Fruit fly (Drosophila melanogaster) whole organism, embryonic: ENCODE measurements around the gene CG5255.

ENCODE experiments used
- B-H2 ChIP-seq: fragments of 200-800 bp; sonication (Bioruptor generic); optimal IDR thresholded peaks from 2 replicates; lab custom pipeline; 2018; ENCODE audit warnings: missing biosample characterization, mild to moderate bottlenecking, missing genetic modification characterization
- CG10321 ChIP-seq: fragments of 200-800 bp; sonication (Bioruptor generic); IDR thresholded peaks from 2 replicates; pipeline ENCODE4 v1.3.6; 2022; ENCODE audit warnings: missing biosample characterization, missing genetic modification characterization
- CG10565 ChIP-seq: fragments of 200-800 bp; sonication (Bioruptor generic); optimal IDR thresholded peaks from 3 replicates; lab custom pipeline; 2016; ENCODE audit warnings: missing biosample characterization, mild to moderate bottlenecking, missing genetic modification characterization
- CG11247 ChIP-seq: fragments of 200-800 bp; sonication (Bioruptor generic); IDR thresholded peaks from 2 replicates; pipeline ENCODE4 v1.3.6; 2022; ENCODE audit warnings: missing biosample characterization, missing genetic modification characterization
- CG12155 ChIP-seq: fragments of 200-800 bp; sonication (Bioruptor generic); optimal IDR thresholded peaks from 3 replicates; lab custom pipeline; 2016; ENCODE audit warnings: missing biosample characterization, missing genetic modification characterization
- CG12236 ChIP-seq: fragments of 200-800 bp; sonication (Bioruptor generic); optimal IDR thresholded peaks from 2 replicates; lab custom pipeline; 2016; ENCODE audit warnings: missing biosample characterization, missing genetic modification characterization
- CG12299 ChIP-seq: fragments of 200-800 bp; sonication (Bioruptor generic); optimal IDR thresholded peaks from 2 replicates; lab custom pipeline; 2018; ENCODE audit warnings: missing biosample characterization, mild to moderate bottlenecking, missing genetic modification characterization
- CG15011 ChIP-seq: fragments of 200-800 bp; sonication (Bioruptor generic); optimal IDR thresholded peaks from 3 replicates; lab custom pipeline; 2018; ENCODE audit warnings: missing biosample characterization, mild to moderate bottlenecking, missing genetic modification characterization
- CG1647 ChIP-seq: fragments of 200-800 bp; sonication (Bioruptor generic); optimal IDR thresholded peaks from 3 replicates; lab custom pipeline; 2016; ENCODE audit warnings: missing biosample characterization, missing genetic modification characterization
- CG16863 ChIP-seq: fragments of 200-800 bp; sonication (Bioruptor generic); optimal IDR thresholded peaks from 3 replicates; lab custom pipeline; 2016; ENCODE audit warnings: missing biosample characterization, missing genetic modification characterization
- CG17328 ChIP-seq: fragments of 200-800 bp; sonication (Bioruptor generic); IDR thresholded peaks from 2 replicates; pipeline ENCODE4 v1.3.6; 2022; ENCODE audit warnings: missing biosample characterization, missing genetic modification characterization
- CG17568 ChIP-seq: fragments of 200-800 bp; sonication (Bioruptor generic); optimal IDR thresholded peaks from 2 replicates; lab custom pipeline; 2018; ENCODE audit warnings: missing biosample characterization, mild to moderate bottlenecking, missing genetic modification characterization, moderate library complexity
- CG17829 ChIP-seq: fragments of 200-800 bp; optimal IDR thresholded peaks from 2 replicates; lab custom pipeline; 2019; ENCODE audit warnings: missing biosample characterization, mild to moderate bottlenecking, missing genetic modification characterization, moderate library complexity
- CG18599 ChIP-seq: fragments of 200-800 bp; sonication (Bioruptor generic); optimal IDR thresholded peaks from 3 replicates; lab custom pipeline; 2017; ENCODE audit warnings: missing biosample characterization, missing genetic modification characterization, mild to moderate bottlenecking, moderate library complexity, missing genetic modification reagents
- CG2120 ChIP-seq: fragments of 200-800 bp; sonication (Bioruptor generic); optimal IDR thresholded peaks from 3 replicates; lab custom pipeline; 2016; ENCODE audit warnings: missing biosample characterization, missing genetic modification characterization
- CG2678 ChIP-seq: fragments of 200-800 bp; sonication (Bioruptor generic); optimal IDR thresholded peaks from 3 replicates; lab custom pipeline; 2019; ENCODE audit warnings: missing biosample characterization, mild to moderate bottlenecking, missing genetic modification characterization, moderate library complexity
- CG32532 ChIP-seq: fragments of 200-800 bp; sonication (Bioruptor generic); IDR thresholded peaks from 2 replicates; pipeline ENCODE4 v1.3.6; 2022; ENCODE audit warnings: missing biosample characterization, missing genetic modification characterization
- CG3281 ChIP-seq: fragments of 200-800 bp; sonication (Bioruptor generic); optimal IDR thresholded peaks from 3 replicates; lab custom pipeline; 2017; ENCODE audit warnings: missing biosample characterization, mild to moderate bottlenecking, missing genetic modification characterization
- CG33213 ChIP-seq: fragments of 200-800 bp; sonication (Bioruptor generic); optimal IDR thresholded peaks from 3 replicates; lab custom pipeline; 2016; ENCODE audit warnings: missing biosample characterization, missing genetic modification characterization
- CG4328 ChIP-seq: fragments of 200-800 bp; sonication (Bioruptor generic); optimal IDR thresholded peaks from 3 replicates; lab custom pipeline; 2017; ENCODE audit warnings: missing biosample characterization, missing genetic modification reagents, missing genetic modification characterization
- CG6654 ChIP-seq: fragments of 200-800 bp; sonication (Bioruptor generic); optimal IDR thresholded peaks from 2 replicates; lab custom pipeline; 2017; ENCODE audit warnings: missing biosample characterization, mild to moderate bottlenecking, missing genetic modification characterization
- CG9817 ChIP-seq: fragments of 200-800 bp; sonication (Bioruptor generic); optimal IDR thresholded peaks from 2 replicates; lab custom pipeline; 2018; ENCODE audit warnings: missing biosample characterization, mild to moderate bottlenecking, missing genetic modification characterization, moderate library complexity
- CHES-1-like ChIP-seq: fragments of 200-800 bp; sonication (Bioruptor generic); optimal IDR thresholded peaks from 2 replicates; lab custom pipeline; 2016; ENCODE audit warnings: missing biosample characterization, missing genetic modification characterization
- Ets65A ChIP-seq: fragments of 200-800 bp; sonication (Bioruptor generic); peaks from one replicate; lab custom pipeline; 2016; ENCODE audit warnings: missing biosample characterization, missing genetic modification characterization
- Fer1 ChIP-seq: fragments of 200-800 bp; sonication (Bioruptor generic); optimal IDR thresholded peaks from 2 replicates; lab custom pipeline; 2017; ENCODE audit warnings: missing biosample characterization, mild to moderate bottlenecking, missing genetic modification characterization
- HHEX ChIP-seq: fragments of 200-800 bp; sonication (Bioruptor generic); optimal IDR thresholded peaks from 3 replicates; lab custom pipeline; 2017; ENCODE audit warnings: missing biosample characterization, mild to moderate bottlenecking, missing genetic modification characterization, missing genetic modification reagents
- HmgD ChIP-seq: fragments of 200-800 bp; sonication (Bioruptor generic); optimal IDR thresholded peaks from 3 replicates; lab custom pipeline; 2016; ENCODE audit warnings: missing biosample characterization, missing genetic modification characterization
- Hr51 ChIP-seq, 2 experiments: fragments of 200-800 bp; sonication (Bioruptor generic); optimal IDR thresholded peaks; 2 replicates in 1 of 2; 3 replicates in 1 of 2; lab custom pipeline; 2016 to 2018; ENCODE audit warnings: missing biosample characterization in 2 of 2, missing genetic modification characterization in 2 of 2, mild to moderate bottlenecking in 1 of 2, moderate library complexity in 1 of 2
- Mad ChIP-seq: fragments of 200-800 bp; sonication (Bioruptor generic); optimal IDR thresholded peaks from 2 replicates; lab custom pipeline; 2016; ENCODE audit warnings: missing biosample characterization, missing genetic modification characterization
- Max ChIP-seq: fragments of 200-800 bp; sonication (Bioruptor generic); optimal IDR thresholded peaks from 2 replicates; lab custom pipeline; 2016; ENCODE audit warnings: missing biosample characterization, mild to moderate bottlenecking, missing genetic modification characterization
- Myb ChIP-seq: fragments of 200-800 bp; sonication (Bioruptor generic); optimal IDR thresholded peaks from 2 replicates; lab custom pipeline; 2016; ENCODE audit warnings: missing biosample characterization, missing genetic modification characterization
- Opbp ChIP-seq: fragments of 200-800 bp; sonication (Bioruptor generic); IDR thresholded peaks from 3 replicates; pipeline ENCODE4 v1.3.6; 2022; ENCODE audit warnings: missing biosample characterization, missing genetic modification characterization; ENCODE audit not compliant: partially characterized antibody
- Optix ChIP-seq: fragments of 200-800 bp; sonication (Bioruptor generic); IDR thresholded peaks from 3 replicates; pipeline ENCODE4 v1.3.6; 2022; ENCODE audit warnings: missing biosample characterization, missing genetic modification characterization
- Sox100B ChIP-seq: fragments of 200-800 bp; sonication (Bioruptor generic); optimal IDR thresholded peaks from 3 replicates; lab custom pipeline; 2018; ENCODE audit warnings: missing biosample characterization, mild to moderate bottlenecking, missing genetic modification characterization
- Taf1 ChIP-seq: fragments of 200-800 bp; sonication (Bioruptor generic); IDR thresholded peaks from 2 replicates; pipeline ENCODE4 v1.3.6; 2022; ENCODE audit warnings: missing biosample characterization, missing genetic modification characterization
- bigmax ChIP-seq: fragments of 200-800 bp; sonication (Bioruptor generic); optimal IDR thresholded peaks from 2 replicates; lab custom pipeline; 2018; ENCODE audit warnings: missing biosample characterization, mild to moderate bottlenecking, missing genetic modification characterization
- crol ChIP-seq: fragments of 200-800 bp; sonication (Bioruptor generic); IDR thresholded peaks from 2 replicates; pipeline ENCODE4 v1.3.6; 2022; ENCODE audit warnings: missing biosample characterization, missing genetic modification characterization
- dan ChIP-seq: fragments of 200-800 bp; sonication (Bioruptor generic); IDR thresholded peaks from 2 replicates; pipeline ENCODE4 v1.3.6; 2022; ENCODE audit warnings: missing biosample characterization, missing genetic modification characterization
- dmrt99B ChIP-seq: fragments of 200-800 bp; sonication (Bioruptor generic); optimal IDR thresholded peaks from 2 replicates; lab custom pipeline; 2018; ENCODE audit warnings: missing biosample characterization, mild to moderate bottlenecking, missing genetic modification characterization, moderate library complexity
- jumu ChIP-seq: fragments of 200-800 bp; sonication (Bioruptor generic); optimal IDR thresholded peaks from 3 replicates; lab custom pipeline; 2016; ENCODE audit warnings: missing biosample characterization, missing genetic modification characterization
- luna ChIP-seq: fragments of 200-800 bp; sonication (Bioruptor generic); optimal IDR thresholded peaks from 2 replicates; lab custom pipeline; 2016; ENCODE audit warnings: missing biosample characterization, missing genetic modification characterization
- nerfin-2 ChIP-seq: fragments of 200-800 bp; sonication (Bioruptor generic); IDR thresholded peaks from 2 replicates; pipeline ENCODE4 v1.3.6; 2022; ENCODE audit warnings: missing biosample characterization, missing genetic modification characterization; ENCODE audit not compliant: partially characterized antibody
- oc ChIP-seq: fragments of 200-800 bp; sonication (Bioruptor generic); optimal IDR thresholded peaks from 2 replicates; lab custom pipeline; 2018; ENCODE audit warnings: missing biosample characterization, mild to moderate bottlenecking, missing genetic modification characterization, moderate library complexity
- pnt ChIP-seq: fragments of 200-800 bp; sonication (Bioruptor generic); optimal IDR thresholded peaks from 3 replicates; lab custom pipeline; 2016; ENCODE audit warnings: missing biosample characterization, missing genetic modification characterization
- pum ChIP-seq: fragments of 200-800 bp; sonication (Bioruptor generic); optimal IDR thresholded peaks from 2 replicates; lab custom pipeline; 2016; ENCODE audit warnings: missing biosample characterization, missing genetic modification characterization
- run ChIP-seq: fragments of 200-800 bp; sonication (Bioruptor generic); optimal IDR thresholded peaks from 3 replicates; lab custom pipeline; 2018; ENCODE audit warnings: missing biosample characterization, mild to moderate bottlenecking, missing genetic modification characterization
- sr ChIP-seq: fragments of 200-800 bp; sonication (Bioruptor generic); IDR thresholded peaks from 3 replicates; pipeline ENCODE4 v1.3.6; 2022; ENCODE audit warnings: missing biosample characterization, missing genetic modification characterization
- tap ChIP-seq: fragments of 200-800 bp; optimal IDR thresholded peaks from 3 replicates; lab custom pipeline; 2019; ENCODE audit warnings: missing biosample characterization, mild to moderate bottlenecking, missing genetic modification characterization, moderate library complexity
- tgo ChIP-seq: fragments of 200-800 bp; sonication (Bioruptor generic); IDR thresholded peaks from 3 replicates; pipeline ENCODE4 v1.3.6; 2022; ENCODE audit warnings: missing biosample characterization, missing genetic modification characterization
- wor ChIP-seq: fragments of 200-800 bp; sonication (Bioruptor generic); IDR thresholded peaks from 2 replicates; pipeline ENCODE4 v1.3.6; 2022; ENCODE audit warnings: missing biosample characterization, missing genetic modification characterization
- yki ChIP-seq: fragments of >200 bp; optimal IDR thresholded peaks from 3 replicates; lab custom pipeline; 2018

CG5255 gene

DNA sequence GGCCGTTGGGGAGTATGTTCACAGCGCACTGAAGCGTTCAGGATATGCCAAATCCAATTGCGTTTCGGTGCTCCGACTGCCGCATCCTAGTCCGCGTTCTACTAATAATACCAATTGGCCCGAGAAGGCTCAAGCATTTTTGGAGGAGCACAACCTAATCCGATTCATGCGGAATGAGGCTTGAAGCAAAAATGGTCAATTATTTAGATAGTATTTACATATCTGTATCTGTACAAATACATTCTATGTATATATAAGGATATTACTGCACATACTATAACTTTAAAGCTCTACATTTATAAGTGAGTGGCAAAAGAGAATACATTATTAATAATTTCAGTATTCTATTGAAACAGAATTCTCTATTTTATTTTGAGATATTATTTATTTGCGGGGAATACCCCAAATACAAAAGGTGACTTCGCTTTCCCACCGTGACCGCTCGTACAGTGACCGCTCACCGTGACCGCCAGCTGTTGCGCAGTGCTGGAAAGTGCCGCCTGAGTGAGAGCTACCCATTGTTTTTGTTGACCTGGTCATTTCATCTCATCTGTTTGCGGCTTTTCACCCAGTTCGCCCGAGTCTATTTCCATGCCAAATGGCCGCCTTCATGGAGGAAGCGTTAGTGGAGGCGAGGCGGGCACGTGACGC is 13.8 kb downstream of the CG5255 start, which contains the start of gene CG5292 (continued):
- TF ChIP-seq CG12155 (GFP tag; lab: Kevin White, UChicago) (peak; percentile 34), Optix (GFP tag; lab: Robert Waterston, UW) (peak; percentile 27; the same call in 1 of the 3 replicates), oc (tag; lab: Kevin White, UChicago) (no peak), CHES-1-like (GFP tag; lab: Kevin White, UChicago) (no peak), CG15011 (GFP tag; lab: Kevin White, UChicago) (no peak), B-H2 (peak; percentile 57), tgo (peak; percentile 52; the same call in 2 of the 3 replicates), CG11247 (GFP tag; lab: Robert Waterston, UW) (peak; percentile 47; the same call in 1 of the 2 replicates), wor (no peak), CG16863 (GFP tag; lab: Kevin White, UChicago) (no peak), HmgD (GFP tag; lab: Kevin White, UChicago) (no peak), crol (GFP tag; lab: Robert Waterston, UW) (no peak), Max (GFP tag; lab: Kevin White, UChicago) (peak; percentile 42), dmrt99B (tag; lab: Kevin White, UChicago) (no peak), CG17328 (GFP tag; lab: Robert Waterston, UW) (peak; percentile 58), Hr51 (GFP tag; optimal IDR thresholded peaks at IDR 0.05; lab: Kevin White, UChicago) (peak; percentile 44 to 59), Ets65A (GFP tag; lab: Kevin White, UChicago) (peak; percentile 94), CG12236 (GFP tag; lab: Kevin White, UChicago) (no peak), CG9817 (peak; percentile 45), Taf1 (no peak), pnt (GFP tag; lab: Kevin White, UChicago) (no peak), jumu (GFP tag; lab: Kevin White, UChicago) (no peak), CG3281 (GFP tag; lab: Kevin White, UChicago) (no peak), CG32532 (peak; percentile 80), nerfin-2 (GFP tag; lab: Robert Waterston, UW) (no peak), sr (no peak; the same call in 2 of the 3 replicates), Opbp (peak; percentile 73), Mad (peak; percentile 31), CG17568 (GFP tag; lab: Kevin White, UChicago) (no peak), luna (GFP tag; lab: Kevin White, UChicago) (no peak), CG10321 (GFP tag; lab: Robert Waterston, UW) (no peak), pum (GFP tag; lab: Kevin White, UChicago) (no peak), dan (GFP tag; lab: Robert Waterston, UW) (no peak), bigmax (no peak), Sox100B (no peak), Fer1 (no peak), CG17829 (peak; percentile 67), HHEX (GFP tag; lab: Kevin White, UChicago) (peak; percentile 29), yki (lab: Kevin White, UChicago) (no peak), CG12299 (tag; lab: Kevin White, UChicago) (no peak), tap (tag; lab: Kevin White, UChicago) (no peak), CG33213 (GFP tag; lab: Kevin White, UChicago) (no peak), CG6654 (GFP tag; lab: Kevin White, UChicago) (no peak), run (tag; lab: Kevin White, UChicago) (no peak), CG18599 (GFP tag; lab: Kevin White, UChicago) (peak; percentile 59), CG10565 (GFP tag; lab: Kevin White, UChicago) (no peak), CG4328 (GFP tag; lab: Kevin White, UChicago) (peak; percentile 51), Myb (no peak), CG2120 (peak; percentile 72), CG1647 (GFP tag; lab: Kevin White, UChicago) (peak; percentile 20), CG2678 (no peak)
